Fruit fly (Drosophila melanogaster) whole organism, pupa: Measurements from ENCODE around the gene mRpL38.

ENCODE experiments used
- CG10348 ChIP-seq: fragments of 200-800 bp; sonication (Bioruptor generic); IDR thresholded peaks from 2 replicates; pipeline ENCODE4 v1.3.6; 2022; ENCODE audit warnings: missing biosample characterization, missing genetic modification characterization
- CG12605 ChIP-seq: fragments of 200-800 bp; sonication (Bioruptor generic); IDR thresholded peaks from 2 replicates; pipeline ENCODE4 v1.3.6; 2022; ENCODE audit warnings: missing biosample characterization, missing genetic modification characterization
- CG13204 ChIP-seq: fragments of 200-800 bp; sonication (Bioruptor generic); optimal IDR thresholded peaks from 2 replicates; lab custom pipeline; 2018; ENCODE audit warnings: missing biosample characterization, mild to moderate bottlenecking, missing genetic modification characterization, moderate library complexity
- CG15710 ChIP-seq: fragments of 200-800 bp; sonication (Bioruptor generic); optimal IDR thresholded peaks from 2 replicates; lab custom pipeline; 2018; ENCODE audit warnings: missing biosample characterization, mild to moderate bottlenecking, missing genetic modification characterization, moderate library complexity
- CG17806 ChIP-seq: fragments of 200-800 bp; sonication (Bioruptor generic); optimal IDR thresholded peaks from 2 replicates; lab custom pipeline; 2018; ENCODE audit warnings: missing biosample characterization, mild to moderate bottlenecking, missing genetic modification characterization, moderate library complexity
- CG32121 ChIP-seq: fragments of 200-800 bp; sonication (Bioruptor generic); IDR thresholded peaks from 2 replicates; pipeline ENCODE4 v1.3.6; 2022; ENCODE audit warnings: missing biosample characterization, missing genetic modification characterization
- CG34367 ChIP-seq: fragments of 200-800 bp; sonication (Bioruptor generic); optimal IDR thresholded peaks from 2 replicates; lab custom pipeline; 2018; ENCODE audit warnings: missing biosample characterization, mild to moderate bottlenecking, missing genetic modification characterization
- CG4496 ChIP-seq: fragments of 200-800 bp; sonication (Bioruptor generic); IDR thresholded peaks from 3 replicates; pipeline ENCODE4 v1.3.6; 2022; ENCODE audit warnings: missing biosample characterization, missing genetic modification characterization
- CG8159 ChIP-seq: fragments of 200-800 bp; sonication (Bioruptor generic); optimal IDR thresholded peaks from 3 replicates; lab custom pipeline; 2018; ENCODE audit warnings: missing biosample characterization, mild to moderate bottlenecking, missing genetic modification characterization, moderate library complexity
- CG8301 ChIP-seq: fragments of 200-800 bp; sonication (Bioruptor generic); optimal IDR thresholded peaks from 2 replicates; lab custom pipeline; 2018; ENCODE audit warnings: missing biosample characterization, mild to moderate bottlenecking, missing genetic modification characterization
- CG9948 ChIP-seq: fragments of 200-800 bp; sonication (Bioruptor generic); optimal IDR thresholded peaks from 2 replicates; lab custom pipeline; 2018; ENCODE audit warnings: missing biosample characterization, mild to moderate bottlenecking, missing genetic modification characterization, moderate library complexity
- D1 ChIP-seq: fragments of 200-800 bp; sonication (Bioruptor generic); optimal IDR thresholded peaks from 2 replicates; lab custom pipeline; 2018; ENCODE audit warnings: missing biosample characterization, mild to moderate bottlenecking, missing genetic modification characterization, moderate library complexity
- EcR ChIP-seq: fragments of 200-800 bp; sonication (Bioruptor generic); optimal IDR thresholded peaks from 3 replicates; lab custom pipeline; 2019; ENCODE audit warnings: missing biosample characterization, missing genetic modification characterization, mild to moderate bottlenecking, moderate library complexity, missing genetic modification reagents
- Ets98B ChIP-seq: fragments of 200-800 bp; sonication (Bioruptor generic); IDR thresholded peaks from 2 replicates; pipeline ENCODE4 v1.3.6; 2022; ENCODE audit warnings: missing biosample characterization, missing genetic modification characterization
- Pif1A ChIP-seq: fragments of 200-800 bp; sonication (Bioruptor generic); optimal IDR thresholded peaks from 3 replicates; lab custom pipeline; 2016; ENCODE audit warnings: missing biosample characterization, missing genetic modification characterization
- Pif1B ChIP-seq: fragments of 200-800 bp; sonication (Bioruptor generic); optimal IDR thresholded peaks from 3 replicates; lab custom pipeline; 2016; ENCODE audit warnings: missing biosample characterization, missing genetic modification characterization
- Snoo ChIP-seq: fragments of 200-800 bp; sonication (Bioruptor generic); optimal IDR thresholded peaks from 3 replicates; lab custom pipeline; 2017; ENCODE audit warnings: missing biosample characterization, mild to moderate bottlenecking, missing genetic modification characterization, inconsistent platforms
- fd96Ca ChIP-seq: fragments of 200-800 bp; sonication (Bioruptor generic); IDR thresholded peaks from 3 replicates; pipeline ENCODE4 v1.3.6; 2022; ENCODE audit warnings: missing biosample characterization, missing genetic modification characterization
- gl ChIP-seq: fragments of 200-800 bp; sonication (Bioruptor generic); optimal IDR thresholded peaks from 2 replicates; lab custom pipeline; 2018; ENCODE audit warnings: missing biosample characterization, mild to moderate bottlenecking, missing genetic modification characterization
- rn ChIP-seq: fragments of 200-800 bp; sonication (Bioruptor generic); IDR thresholded peaks from 2 replicates; pipeline ENCODE4 v1.3.6; 2022; ENCODE audit warnings: missing biosample characterization, missing genetic modification characterization

mRpL38 gene

DNA sequence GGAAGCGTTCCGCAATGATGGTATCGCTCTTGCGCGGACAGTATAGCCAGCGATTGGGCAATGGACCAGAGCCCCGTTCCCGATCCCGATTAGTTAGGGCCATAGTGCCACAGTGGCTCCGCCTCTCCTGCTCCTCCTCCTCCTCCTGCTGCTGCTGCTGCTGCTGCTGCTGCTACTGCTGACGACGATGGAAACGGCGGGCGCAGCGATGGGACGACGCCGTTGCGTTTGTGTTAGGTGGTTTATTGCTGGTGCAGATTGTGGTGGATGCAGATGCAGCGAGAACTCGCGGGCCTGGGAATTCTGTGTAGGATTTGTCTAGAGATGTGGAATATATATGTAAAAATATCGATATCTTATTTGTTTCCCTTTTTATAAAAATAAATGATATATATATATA lies 16.4 kb downstream of the mRpL38 start, which contains the start of gene mRNA-cap:
Gene mRNA-cap, minus strand, starts transcription at position 344 of the 400 bp plus-strand sequence.
- TF ChIP-seq fd96Ca (GFP tag; lab: Robert Waterston, UW) (no peak), CG17806 (tag; lab: Kevin White, UChicago) (no peak), CG13204 (GFP tag; lab: Kevin White, UChicago) (no peak), Snoo (tag; lab: Kevin White, UChicago) (no peak), rn (GFP tag; lab: Robert Waterston, UW) (no peak), CG34367 (tag; lab: Kevin White, UChicago) (no peak), gl (tag; lab: Kevin White, UChicago) (no peak), D1 (tag; lab: Kevin White, UChicago) (no peak), CG10348 (GFP tag; lab: Robert Waterston, UW) (no peak), CG12605 (GFP tag; lab: Robert Waterston, UW) (no peak), CG15710 (tag; lab: Kevin White, UChicago) (no peak)

DNA sequence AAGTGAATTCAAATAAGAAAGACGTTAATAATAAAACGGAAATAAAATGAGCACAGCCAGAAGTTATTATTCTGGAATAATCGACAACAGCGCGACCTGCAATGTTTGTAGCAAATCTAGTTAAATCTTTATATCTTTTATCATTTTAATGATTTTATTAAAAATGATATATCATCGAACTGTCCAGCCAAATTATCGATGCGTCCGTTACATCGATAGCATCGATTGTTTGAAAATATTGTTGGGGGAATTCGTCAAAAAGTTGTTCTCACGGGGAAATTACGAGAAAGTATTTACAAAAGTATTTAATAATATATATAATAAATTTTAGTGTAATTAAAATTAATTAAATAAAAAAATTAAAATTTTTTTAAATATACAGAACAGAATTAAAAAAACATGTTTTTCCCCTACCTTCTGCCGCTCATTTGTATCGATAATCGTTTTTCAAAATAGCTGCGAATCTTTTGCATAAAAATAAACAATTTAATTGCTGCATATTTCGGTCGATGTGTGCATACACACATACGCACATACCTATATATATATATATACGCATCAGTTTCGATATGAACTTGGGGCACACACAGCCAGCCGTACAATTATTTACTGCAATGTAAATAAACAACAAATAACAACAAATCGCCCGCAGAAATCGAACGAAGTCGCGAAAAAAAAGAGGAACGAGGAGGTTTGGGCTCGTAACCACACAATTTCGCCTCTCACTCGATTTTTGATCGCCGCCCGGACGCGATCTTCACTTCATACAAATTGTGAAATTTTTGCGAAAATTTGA lies 17.1 kb downstream of the mRpL38 start, which contains the start of gene CG32599:
Gene CG32599, plus strand, starts transcription at position 746 of the 796 bp plus-strand sequence.
- TF ChIP-seq CG10348 (GFP tag; lab: Robert Waterston, UW) = no peak
- peak; percentile 25 for TF ChIP-seq CG15710 (tag; lab: Kevin White, UChicago)
- TF ChIP-seq CG9948 = peak; percentile 10
- TF ChIP-seq CG4496 (GFP tag; lab: Robert Waterston, UW) = 0 out of 3 replicates have a peak, but pooled peaks have one; percentile 17
- peak; percentile 24 for TF ChIP-seq Ets98B (GFP tag; lab: Robert Waterston, UW)

DNA sequence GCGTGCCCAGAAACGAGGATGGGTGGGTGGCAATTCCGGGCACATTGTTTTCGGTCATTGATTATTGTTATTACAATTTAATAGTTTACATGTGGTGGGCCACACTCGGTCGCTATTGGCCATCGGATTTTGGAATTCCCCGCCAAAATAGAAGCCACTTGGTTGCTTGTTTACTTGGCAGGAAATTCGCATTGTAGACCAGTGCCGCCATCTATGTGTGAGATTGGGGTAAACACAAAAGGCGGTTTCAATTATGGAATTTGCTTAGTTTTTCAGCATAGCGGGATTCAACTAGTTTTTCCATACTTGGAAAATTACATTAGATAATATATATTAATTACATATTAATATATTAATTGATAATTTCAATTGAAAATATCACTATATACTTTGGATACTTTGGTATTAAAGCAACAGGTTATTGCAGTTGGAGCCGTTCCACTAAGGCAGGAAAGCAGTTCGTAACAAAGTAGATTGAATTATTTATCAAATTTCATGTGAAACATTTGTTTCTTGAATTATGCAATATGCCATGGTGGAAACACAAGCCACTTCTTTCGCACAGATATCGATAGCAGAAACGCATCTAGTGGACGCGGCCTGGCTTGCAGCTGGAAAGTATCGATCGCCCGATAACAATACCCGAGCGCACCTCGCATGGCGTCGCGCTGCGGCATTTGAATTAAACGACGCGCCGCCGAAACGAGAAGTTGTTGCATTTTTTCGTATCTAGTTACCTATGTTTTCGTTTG lies 21.1 kb downstream of the mRpL38 start, which contains the start of gene mud:
Gene mud, plus strand, starts transcription at position 698 of the 752 bp plus-strand sequence.
- TF ChIP-seq Pif1A = no peak
- TF ChIP-seq CG8301 (tag; lab: Kevin White, UChicago) = no peak
- peak; percentile 31; the same call in 1 of the 3 replicates for TF ChIP-seq fd96Ca (GFP tag; lab: Robert Waterston, UW)
- no peak for TF ChIP-seq Pif1B
- TF ChIP-seq CG4496 (GFP tag; lab: Robert Waterston, UW) = no peak; the same call in 2 of the 3 replicates
- no peak for TF ChIP-seq rn (GFP tag; lab: Robert Waterston, UW)
- TF ChIP-seq CG12605 (GFP tag; lab: Robert Waterston, UW) = no peak
- peak; percentile 21 for TF ChIP-seq D1 (tag; lab: Kevin White, UChicago)
- TF ChIP-seq CG8159 (tag; lab: Kevin White, UChicago) = no peak
- TF ChIP-seq CG17806 (tag; lab: Kevin White, UChicago) = peak; percentile 8
- TF ChIP-seq, all 21 proteins: peak for 3

DNA sequence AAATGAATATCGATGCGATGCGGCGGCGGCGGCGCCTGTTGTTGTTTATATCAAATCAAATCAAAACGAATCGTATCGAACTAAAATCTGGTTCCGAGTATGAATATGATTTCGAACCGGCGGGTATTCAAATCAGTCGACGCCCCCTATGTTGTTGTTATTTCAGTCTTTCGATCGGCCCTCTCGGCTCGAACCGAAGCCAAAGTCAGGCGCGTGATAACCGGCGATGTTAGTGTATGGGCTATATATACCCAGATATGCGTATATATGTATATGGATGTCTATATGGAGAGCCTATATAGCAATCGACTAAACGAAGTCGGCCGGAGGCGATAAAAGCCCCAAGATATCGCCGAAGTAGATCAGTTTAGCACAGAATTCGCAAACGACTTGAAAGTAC lies 34.8 kb downstream of the mRpL38 start, which contains the start of the genes CG46317 and Tat:
Gene CG46317, plus strand, starts transcription at position 361 of the 400 bp plus-strand sequence.
Gene Tat, plus strand, starts transcription at position 361 of the 400 bp plus-strand sequence.
- TF ChIP-seq CG32121 (GFP tag; lab: Robert Waterston, UW) (no peak), CG8159 (tag; lab: Kevin White, UChicago) (no peak), CG34367 (tag; lab: Kevin White, UChicago) (no peak), EcR (GFP tag; lab: Kevin White, UChicago) (no peak), Pif1B (no peak), D1 (tag; lab: Kevin White, UChicago) (no peak), CG9948 (no peak), fd96Ca (GFP tag; lab: Robert Waterston, UW) (no peak), CG17806 (tag; lab: Kevin White, UChicago) (no peak), Pif1A (no peak), Ets98B (GFP tag; lab: Robert Waterston, UW) (no peak), CG13204 (GFP tag; lab: Kevin White, UChicago) (no peak), CG15710 (tag; lab: Kevin White, UChicago) (no peak)
- TF ChIP-seq, all 21 proteins: peak for 0

DNA sequence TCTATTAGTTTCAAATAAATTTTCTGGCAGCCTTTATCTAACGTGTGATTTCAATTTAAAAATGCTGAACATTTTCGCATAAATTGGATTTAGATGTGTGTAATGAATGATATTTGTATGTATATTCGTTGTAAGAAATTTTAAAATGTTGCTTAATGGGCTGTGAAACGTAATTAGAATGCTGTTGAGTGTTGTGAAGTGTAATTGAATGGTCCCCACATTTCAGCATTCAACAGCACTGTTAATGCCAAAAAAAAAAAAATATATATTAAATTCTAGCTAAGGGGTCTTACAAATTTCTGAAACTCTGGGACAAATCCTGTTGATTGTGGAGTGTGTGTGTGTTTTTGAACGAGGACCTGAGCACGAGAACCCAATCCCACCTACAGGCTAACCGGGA lies 39.1 kb downstream of the mRpL38 start:
- TF ChIP-seq fd96Ca (GFP tag; lab: Robert Waterston, UW) = no peak
- TF ChIP-seq, all 21 proteins: peak for 0

DNA sequence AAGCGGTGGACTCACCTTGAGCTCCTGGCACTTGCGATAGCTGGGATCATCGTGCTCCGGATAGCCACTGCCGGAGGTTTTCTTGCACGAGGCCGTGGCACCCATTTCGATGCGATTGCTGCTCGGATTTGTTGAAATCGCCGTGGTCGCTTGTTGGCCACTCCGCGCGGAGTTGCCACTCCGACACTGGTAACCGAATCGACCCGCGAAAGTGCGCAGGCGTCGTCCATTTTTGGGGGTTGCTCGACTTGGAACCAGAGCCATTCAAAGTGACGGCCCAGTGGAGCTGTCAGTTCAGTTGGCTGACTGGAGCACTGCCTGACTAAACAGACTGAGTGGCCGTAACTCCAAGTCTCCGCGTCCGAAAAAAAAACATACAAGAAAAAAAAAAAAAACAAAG lies 40.0 kb downstream of the mRpL38 start, which contains the start of the genes CG13404 and na:
Gene CG13404, minus strand, starts transcription at position 176 of the 400 bp plus-strand sequence.
Gene na, plus strand, starts transcription at position 293 of the 400 bp plus-strand sequence.
- TF ChIP-seq EcR (GFP tag; lab: Kevin White, UChicago) (no peak), CG12605 (GFP tag; lab: Robert Waterston, UW) (no peak), CG17806 (tag; lab: Kevin White, UChicago) (no peak), CG32121 (GFP tag; lab: Robert Waterston, UW) (no peak)
